Fruit fly (Drosophila melanogaster) whole organism, wandering third instar larva: Measurements from ENCODE around the gene CG8870.

Source experiments
- Dif ChIP-seq: fragments of 200-275, 200-300 bp; sonication (Bioruptor generic); optimal IDR thresholded peaks from 2 replicates; lab custom pipeline; 2018; ENCODE audit warnings: missing biosample characterization, missing genetic modification characterization; ENCODE audit not compliant: partially characterized antibody
- br ChIP-seq: fragments of 200-800 bp; sonication (Bioruptor generic); optimal IDR thresholded peaks from 2 replicates; lab custom pipeline; 2016; ENCODE audit warnings: missing biosample characterization, missing genetic modification characterization
- h ChIP-seq: fragments of 200-800 bp; sonication (Bioruptor generic); optimal IDR thresholded peaks from 3 replicates; lab custom pipeline; 2016; ENCODE audit warnings: missing biosample characterization, mild to moderate bottlenecking, missing genetic modification characterization
- tai ChIP-seq: sonication (Bioruptor generic); optimal IDR thresholded peaks from 2 replicates; lab custom pipeline; 2016; ENCODE audit warnings: missing biosample characterization, missing genetic modification characterization
- usp ChIP-seq: fragments of >200 bp; optimal IDR thresholded peaks from 2 replicates; lab custom pipeline; 2017; ENCODE audit warnings: missing biosample characterization, missing genetic modification characterization

- TF ChIP-seq tai (GFP tag; lab: Kevin White, UChicago) (no peak), Dif (GFP tag; lab: Kevin White, UChicago) (no peak), usp (GFP tag; lab: Kevin White, UChicago) (no peak), h (no peak), br (GFP tag; lab: Kevin White, UChicago) (no peak)
Observed at dm6 chr3R:13334007-13334406, 45.6 kb upstream of the CG8870 start, which contains the start of gene PK2-R2.
